Fruit fly (Drosophila melanogaster): Measurements from ENCODE around the gene CG14439.

DNA sequence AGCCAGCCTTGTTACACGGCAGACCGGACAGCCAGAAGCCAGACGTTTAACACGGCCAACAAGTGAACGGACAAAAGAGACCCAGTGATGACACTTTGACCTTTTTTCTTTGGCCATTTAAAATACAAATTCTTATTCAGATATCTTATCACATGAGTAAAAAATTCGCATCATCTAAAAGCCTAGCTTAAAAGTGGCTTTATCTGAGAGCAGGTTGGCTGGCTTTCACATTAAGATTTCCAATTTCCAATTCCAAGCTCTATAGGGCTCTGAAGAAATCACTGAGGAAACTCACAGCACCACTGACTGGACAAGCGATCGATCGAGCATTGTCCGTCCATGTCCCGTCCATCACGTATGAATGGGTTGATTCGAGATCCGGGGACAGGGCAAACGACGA lies 28.3 kb downstream of the CG14439 start:
- no peak for TF ChIP-seq CG8478 (optimal IDR thresholded peaks at IDR 0.05)
- no peak for TF ChIP-seq CTCF (optimal IDR thresholded peaks at IDR 0.05)
